Fruit fly (Drosophila melanogaster) whole organism, embryonic: ENCODE measurements around the gene CG17264.
A peak's percentile ranks its signal among the peaks of the same experiment; 100 is the strongest.

Experiments
- CG10209 ChIP-seq: fragments of 200-800 bp; sonication (Bioruptor generic); optimal IDR thresholded peaks from 3 replicates; lab custom pipeline; 2017; ENCODE audit warnings: missing biosample characterization, mild to moderate bottlenecking, missing genetic modification characterization, missing genetic modification reagents
- CG10979 ChIP-seq: fragments of 200-800 bp; sonication (Bioruptor generic); optimal IDR thresholded peaks from 2 replicates; lab custom pipeline; 2018; ENCODE audit warnings: missing biosample characterization, mild to moderate bottlenecking, missing genetic modification characterization, moderate library complexity
- CG12659 ChIP-seq: fragments of 200-800 bp; sonication (Bioruptor generic); optimal IDR thresholded peaks from 3 replicates; lab custom pipeline; 2017; ENCODE audit warnings: mild to moderate bottlenecking, missing biosample characterization, missing genetic modification reagents, missing genetic modification characterization
- CG12769 ChIP-seq: fragments of 200-800 bp; sonication (Bioruptor generic); optimal IDR thresholded peaks from 2 replicates; lab custom pipeline; 2019; ENCODE audit warnings: missing biosample characterization, mild to moderate bottlenecking, missing genetic modification characterization, moderate library complexity
- CG13775 ChIP-seq: fragments of 200-800 bp; sonication (Bioruptor generic); optimal IDR thresholded peaks from 3 replicates; lab custom pipeline; 2017; ENCODE audit warnings: missing biosample characterization, mild to moderate bottlenecking, missing genetic modification characterization
- CG14667 ChIP-seq: fragments of 200-800 bp; sonication (Bioruptor generic); IDR thresholded peaks from 2 replicates; pipeline ENCODE4 v1.3.6; 2022; ENCODE audit warnings: missing biosample characterization, missing genetic modification characterization
- CG15601 ChIP-seq: fragments of 200-800 bp; sonication (Bioruptor generic); optimal IDR thresholded peaks from 3 replicates; lab custom pipeline; 2019; ENCODE audit warnings: missing biosample characterization, mild to moderate bottlenecking, missing genetic modification characterization, moderate library complexity
- CG17829 ChIP-seq: fragments of 200-800 bp; optimal IDR thresholded peaks from 2 replicates; lab custom pipeline; 2019; ENCODE audit warnings: missing biosample characterization, mild to moderate bottlenecking, missing genetic modification characterization, moderate library complexity
- CG2889 ChIP-seq: fragments of 200-800 bp; sonication (Bioruptor generic); IDR thresholded peaks from 3 replicates; pipeline ENCODE4 v1.3.6; 2022; ENCODE audit warnings: missing biosample characterization, missing genetic modification characterization
- CG31365 ChIP-seq: fragments of 200-800 bp; sonication (Bioruptor generic); optimal IDR thresholded peaks from 2 replicates; lab custom pipeline; 2018; ENCODE audit warnings: missing biosample characterization, mild to moderate bottlenecking, missing genetic modification characterization
- CG33213 ChIP-seq: fragments of 200-800 bp; sonication (Bioruptor generic); optimal IDR thresholded peaks from 3 replicates; lab custom pipeline; 2016; ENCODE audit warnings: missing biosample characterization, missing genetic modification characterization
- CG34224 ChIP-seq: fragments of 200-800 bp; sonication (Bioruptor generic); IDR thresholded peaks from 3 replicates; pipeline ENCODE4 v1.3.6; 2022; ENCODE audit warnings: missing biosample characterization, missing genetic modification characterization; ENCODE audit not compliant: partially characterized antibody
- CG34376 ChIP-seq: fragments of 200-800 bp; sonication (Bioruptor generic); optimal IDR thresholded peaks from 2 replicates; lab custom pipeline; 2018; ENCODE audit warnings: missing biosample characterization, mild to moderate bottlenecking, missing genetic modification characterization
- CG3838 ChIP-seq: fragments of 200-800 bp; sonication (Bioruptor generic); optimal IDR thresholded peaks from 3 replicates; lab custom pipeline; 2016; ENCODE audit warnings: missing biosample characterization, missing genetic modification characterization
- CG4328 ChIP-seq: fragments of 200-800 bp; sonication (Bioruptor generic); optimal IDR thresholded peaks from 3 replicates; lab custom pipeline; 2017; ENCODE audit warnings: missing biosample characterization, missing genetic modification reagents, missing genetic modification characterization
- CG4617 ChIP-seq: fragments of 200-800 bp; sonication (Bioruptor generic); optimal IDR thresholded peaks from 3 replicates; lab custom pipeline; 2016; ENCODE audit warnings: missing biosample characterization, missing genetic modification characterization, borderline replicate concordance
- CG4730 ChIP-seq: fragments of 200-800 bp; sonication (Bioruptor generic); IDR thresholded peaks from 2 replicates; pipeline ENCODE4 v1.3.6; 2022; ENCODE audit warnings: missing biosample characterization, missing genetic modification characterization
- CG7271 ChIP-seq: fragments of 200-800 bp; sonication (Bioruptor generic); optimal IDR thresholded peaks from 2 replicates; lab custom pipeline; 2018; ENCODE audit warnings: missing biosample characterization, mild to moderate bottlenecking, missing genetic modification characterization, moderate library complexity
- CG7786 ChIP-seq: fragments of 200-800 bp; sonication (Bioruptor generic); optimal IDR thresholded peaks from 2 replicates; lab custom pipeline; 2016; ENCODE audit warnings: missing biosample characterization, missing genetic modification characterization
- CG8089 ChIP-seq: fragments of 200-800 bp; sonication (Bioruptor generic); optimal IDR thresholded peaks from 3 replicates; lab custom pipeline; 2016; ENCODE audit warnings: missing biosample characterization, missing genetic modification characterization
- CG8478 ChIP-seq: fragments of >200 bp; optimal IDR thresholded peaks from 2 replicates; lab custom pipeline; 2018
- CG9817 ChIP-seq: fragments of 200-800 bp; sonication (Bioruptor generic); optimal IDR thresholded peaks from 2 replicates; lab custom pipeline; 2018; ENCODE audit warnings: missing biosample characterization, mild to moderate bottlenecking, missing genetic modification characterization, moderate library complexity
- CkIIα-i1 ChIP-seq: fragments of 200-800 bp; sonication (Bioruptor generic); IDR thresholded peaks from 2 replicates; pipeline ENCODE4 v1.3.6; 2022; ENCODE audit warnings: missing biosample characterization, missing genetic modification characterization
- Deaf1 ChIP-seq: fragments of 200-800 bp; optimal IDR thresholded peaks from 3 replicates; lab custom pipeline; 2019; ENCODE audit warnings: missing biosample characterization, mild to moderate bottlenecking, missing genetic modification characterization, moderate library complexity
- ERR ChIP-seq: fragments of 200-800 bp; sonication (Bioruptor generic); optimal IDR thresholded peaks from 2 replicates; lab custom pipeline; 2016; ENCODE audit warnings: missing biosample characterization, missing genetic modification characterization
- H2.0 ChIP-seq: fragments of 200-800 bp; sonication (Bioruptor generic); IDR thresholded peaks from 2 replicates; pipeline ENCODE4 v1.3.6; 2022; ENCODE audit warnings: missing biosample characterization, missing genetic modification characterization
- HLH3B ChIP-seq: fragments of 200-800 bp; sonication (Bioruptor generic); IDR thresholded peaks from 2 replicates; pipeline ENCODE4 v1.3.6; 2022; ENCODE audit warnings: missing biosample characterization, missing genetic modification characterization
- Hr51 ChIP-seq, 2 experiments: fragments of 200-800 bp; sonication (Bioruptor generic); optimal IDR thresholded peaks; 2 replicates in 1 of 2; 3 replicates in 1 of 2; lab custom pipeline; 2016 to 2018; ENCODE audit warnings: missing biosample characterization in 2 of 2, missing genetic modification characterization in 2 of 2, mild to moderate bottlenecking in 1 of 2, moderate library complexity in 1 of 2
- Myb ChIP-seq: fragments of 200-800 bp; sonication (Bioruptor generic); optimal IDR thresholded peaks from 2 replicates; lab custom pipeline; 2016; ENCODE audit warnings: missing biosample characterization, missing genetic modification characterization
- Nf-YC ChIP-seq: fragments of 200-800 bp; optimal IDR thresholded peaks from 3 replicates; lab custom pipeline; 2019; ENCODE audit warnings: missing biosample characterization, mild to moderate bottlenecking, missing genetic modification characterization, moderate library complexity
- NfI ChIP-seq: fragments of 200-800 bp; sonication (Bioruptor generic); optimal IDR thresholded peaks from 3 replicates; lab custom pipeline; 2018; ENCODE audit warnings: missing biosample characterization, mild to moderate bottlenecking, missing genetic modification characterization, moderate library complexity
- Pdp1 ChIP-seq, 2 experiments: fragments of 200-800 bp; sonication (Bioruptor generic); optimal IDR thresholded peaks; 3 replicates each; lab custom pipeline; 2016; ENCODE audit warnings: missing biosample characterization in 2 of 2, missing genetic modification characterization in 2 of 2, mild to moderate bottlenecking in 1 of 2, moderate library complexity in 1 of 2
- Ravus ChIP-seq: fragments of 200-800 bp; sonication (Bioruptor generic); IDR thresholded peaks from 2 replicates; pipeline ENCODE4 v1.3.6; 2022; ENCODE audit warnings: missing biosample characterization, missing genetic modification characterization
- Xbp1 ChIP-seq: fragments of 200-800 bp; sonication (Bioruptor generic); optimal IDR thresholded peaks from 3 replicates; lab custom pipeline; 2016; ENCODE audit warnings: missing biosample characterization, mild to moderate bottlenecking, missing genetic modification characterization
- bbx ChIP-seq: fragments of 200-800 bp; sonication (Bioruptor generic); IDR thresholded peaks from 2 replicates; pipeline ENCODE4 v1.3.6; 2022; ENCODE audit warnings: missing biosample characterization, missing genetic modification characterization; ENCODE audit not compliant: partially characterized antibody
- bigmax ChIP-seq: fragments of 200-800 bp; sonication (Bioruptor generic); optimal IDR thresholded peaks from 2 replicates; lab custom pipeline; 2018; ENCODE audit warnings: missing biosample characterization, mild to moderate bottlenecking, missing genetic modification characterization
- crc ChIP-seq: fragments of 200-800 bp; sonication (Bioruptor generic); optimal IDR thresholded peaks from 2 replicates; lab custom pipeline; 2016; ENCODE audit warnings: missing biosample characterization, missing genetic modification characterization
- dan ChIP-seq: fragments of 200-800 bp; sonication (Bioruptor generic); IDR thresholded peaks from 2 replicates; pipeline ENCODE4 v1.3.6; 2022; ENCODE audit warnings: missing biosample characterization, missing genetic modification characterization
- fd102C ChIP-seq: fragments of 200-800 bp; sonication (Bioruptor generic); optimal IDR thresholded peaks from 2 replicates; lab custom pipeline; 2018; ENCODE audit warnings: missing biosample characterization, mild to moderate bottlenecking, missing genetic modification characterization, moderate library complexity
- fd3F ChIP-seq: fragments of 200-800 bp; sonication (Bioruptor generic); optimal IDR thresholded peaks from 2 replicates; lab custom pipeline; 2018; ENCODE audit warnings: missing biosample characterization, mild to moderate bottlenecking, missing genetic modification characterization, moderate library complexity
- fd64A ChIP-seq: fragments of 200-800 bp; sonication (Bioruptor generic); optimal IDR thresholded peaks from 3 replicates; lab custom pipeline; 2018; ENCODE audit warnings: missing biosample characterization, mild to moderate bottlenecking, missing genetic modification characterization
- grn ChIP-seq: fragments of 200-800 bp; sonication (Bioruptor generic); optimal IDR thresholded peaks from 3 replicates; lab custom pipeline; 2017; ENCODE audit warnings: missing biosample characterization, missing genetic modification characterization
- h ChIP-seq: fragments of >200 bp; optimal IDR thresholded peaks from 2 replicates; lab custom pipeline; 2017
- ham ChIP-seq: fragments of 200-800 bp; sonication (Bioruptor generic); IDR thresholded peaks from 2 replicates; pipeline ENCODE4 v1.3.6; 2022; ENCODE audit warnings: missing biosample characterization, missing genetic modification characterization
- inv ChIP-seq: fragments of 200-800 bp; sonication (Bioruptor generic); IDR thresholded peaks from 2 replicates; pipeline ENCODE4 v1.3.6; 2022; ENCODE audit warnings: missing biosample characterization, missing genetic modification characterization; ENCODE audit not compliant: partially characterized antibody
- nerfin-2 ChIP-seq: fragments of 200-800 bp; sonication (Bioruptor generic); IDR thresholded peaks from 2 replicates; pipeline ENCODE4 v1.3.6; 2022; ENCODE audit warnings: missing biosample characterization, missing genetic modification characterization; ENCODE audit not compliant: partially characterized antibody
- salm ChIP-seq: fragments of 200-800 bp; sonication (Bioruptor generic); optimal IDR thresholded peaks from 2 replicates; lab custom pipeline; 2018; ENCODE audit warnings: missing biosample characterization, mild to moderate bottlenecking, missing genetic modification characterization
- sim ChIP-seq: fragments of 200-800 bp; sonication (Bioruptor generic); IDR thresholded peaks from 2 replicates; pipeline ENCODE4 v1.3.6; 2022; ENCODE audit warnings: missing biosample characterization, missing genetic modification characterization
- tup ChIP-seq: fragments of 200-800 bp; sonication (Bioruptor generic); optimal IDR thresholded peaks from 2 replicates; lab custom pipeline; 2016; ENCODE audit warnings: missing biosample characterization, mild to moderate bottlenecking, missing genetic modification characterization, moderate library complexity
- twi ChIP-seq: fragments of 200-800 bp; optimal IDR thresholded peaks from 2 replicates; lab custom pipeline; 2019; ENCODE audit warnings: missing biosample characterization, mild to moderate bottlenecking, missing genetic modification characterization, moderate library complexity
- usp ChIP-seq: fragments of >200 bp; optimal IDR thresholded peaks from 2 replicates; lab custom pipeline; 2017; ENCODE audit warnings: missing biosample characterization, missing genetic modification characterization

Gene CG17264

DNA sequence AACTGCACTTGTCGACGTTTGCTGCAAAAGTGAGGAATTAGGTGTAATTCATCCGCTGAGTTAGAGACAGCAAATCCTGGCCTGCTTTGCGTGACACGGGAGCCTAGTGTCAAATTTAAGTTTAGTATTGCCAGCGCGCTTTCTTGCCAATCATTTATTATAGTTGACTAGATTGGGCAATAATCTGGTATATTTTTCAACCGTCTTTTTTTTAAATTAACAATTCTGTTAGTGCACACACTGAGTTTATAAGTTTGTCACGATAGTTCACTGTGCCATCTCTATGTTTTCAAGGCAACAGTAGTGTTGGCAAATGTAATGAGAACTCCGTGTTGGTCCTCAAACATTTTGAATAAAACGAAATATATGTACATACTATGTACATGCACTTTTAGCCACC is 41.5 kb upstream of the CG17264 start, which contains the start of the genes CG9641 and CG3165 (continued):
- TF ChIP-seq CG10979 (tag; lab: Kevin White, UChicago) (peak; percentile 76), usp (no peak), CG10209 (peak; percentile 70), tup (GFP tag; lab: Kevin White, UChicago) (peak; percentile 78), CG34224 (peak; percentile 98), fd64A (GFP tag; lab: Kevin White, UChicago) (peak; percentile 50), fd3F (GFP tag; lab: Kevin White, UChicago) (peak; percentile 69), crc (peak; percentile 75), inv (GFP tag; lab: Robert Waterston, UW) (peak; percentile 94), CG4730 (GFP tag; lab: Robert Waterston, UW) (peak; percentile 69), dan (GFP tag; lab: Robert Waterston, UW) (peak; percentile 60; the same call in 1 of the 2 replicates), HLH3B (GFP tag; lab: Robert Waterston, UW) (peak; percentile 80), CG4328 (GFP tag; lab: Kevin White, UChicago) (peak; percentile 60), grn (GFP tag; lab: Kevin White, UChicago) (no peak), H2.0 (GFP tag; lab: Robert Waterston, UW) (peak; percentile 76), twi (tag; lab: Kevin White, UChicago) (peak; percentile 71), nerfin-2 (GFP tag; lab: Robert Waterston, UW) (peak; percentile 88), CG15601 (tag; lab: Kevin White, UChicago) (no peak), bigmax (GFP tag; lab: Kevin White, UChicago) (no peak), ham (peak; percentile 20; the same call in 1 of the 2 replicates), bbx (GFP tag; lab: Robert Waterston, UW) (peak; percentile 89), salm (tag; lab: Kevin White, UChicago) (peak; percentile 21), CkIIα-i1 (GFP tag; lab: Robert Waterston, UW) (no peak), NfI (GFP tag; lab: Kevin White, UChicago) (peak; percentile 87), h (no peak), CG17829 (tag; lab: Kevin White, UChicago) (peak; percentile 90), CG7786 (peak; percentile 89), CG12659 (peak; percentile 89), CG9817 (tag; lab: Kevin White, UChicago) (peak; percentile 83), fd102C (GFP tag; lab: Kevin White, UChicago) (no peak), CG34376 (GFP tag; lab: Kevin White, UChicago) (peak; percentile 76), Deaf1 (tag; lab: Kevin White, UChicago) (no peak), sim (GFP tag; lab: Robert Waterston, UW) (peak; percentile 21; the same call in 1 of the 2 replicates), CG8089 (GFP tag; lab: Kevin White, UChicago) (peak; percentile 74), Nf-YC (tag; lab: Kevin White, UChicago) (peak; percentile 80), CG3838 (GFP tag; lab: Kevin White, UChicago) (peak; percentile 59), CG31365 (tag; lab: Kevin White, UChicago) (no peak), CG2889 (no peak), Pdp1 (GFP tag; optimal IDR thresholded peaks at IDR 0.05; lab: Kevin White, UChicago) (peak; percentile 88 to 90), CG14667 (GFP tag; lab: Robert Waterston, UW) (peak; percentile 79), CG12769 (tag; lab: Kevin White, UChicago) (no peak), Hr51 (GFP tag; optimal IDR thresholded peaks at IDR 0.05; lab: Kevin White, UChicago) (peak in 1 of 2 experiments; percentile 84), CG33213 (peak; percentile 90), Ravus (GFP tag; lab: Robert Waterston, UW) (no peak; the same call in 1 of the 2 replicates), ERR (GFP tag; lab: Kevin White, UChicago) (peak; percentile 85), Myb (GFP tag; lab: Kevin White, UChicago) (peak; percentile 92), CG13775 (GFP tag; lab: Kevin White, UChicago) (peak; percentile 86), CG4617 (GFP tag; lab: Kevin White, UChicago) (peak; percentile 86), CG7271 (tag; lab: Kevin White, UChicago) (peak; percentile 37), CG8478 (no peak), Xbp1 (peak; percentile 92)
